Worm (Caenorhabditis elegans) whole organism, L4 larva: ENCODE data around the gene ensh-1.

Experiments used
- D1046.2 ChIP-seq: fragments of 200-800 bp; sonication (Bioruptor generic); IDR thresholded peaks from 2 replicates; pipeline ENCODE4 v1.3.6; 2022; ENCODE audit warnings: missing genetic modification characterization, missing compliant biosample characterization
- F26F4.8 ChIP-seq: fragments of 200-800 bp; sonication (Bioruptor generic); conservative IDR thresholded peaks from 2 replicates; pipeline ENCODE4 v1.3.6; 2022; ENCODE audit warnings: missing genetic modification characterization, missing compliant biosample characterization
- F44E2.7 ChIP-seq: fragments of 200-800 bp; sonication (Bioruptor generic); IDR thresholded peaks from 2 replicates; pipeline ENCODE4 v2.1.2; 2022; ENCODE audit warnings: missing genetic modification characterization, missing compliant biosample characterization
- R02D3.7 ChIP-seq: fragments of 150-350 bp; sonication (generic microtip); optimal IDR thresholded peaks from 3 replicates; lab custom pipeline; 2014; ENCODE audit warnings: missing biosample characterization, missing genetic modification characterization
- ZK337.2 ChIP-seq: fragments of 200-800 bp; sonication (Bioruptor generic); IDR thresholded peaks from 2 replicates; pipeline ENCODE4 v1.3.6; 2022; ENCODE audit warnings: missing genetic modification reagents, missing genetic modification characterization, missing compliant biosample characterization
- ama-1 ChIP-seq: fragments of 150-350 bp; optimal IDR thresholded peaks from 2 replicates; lab custom pipeline; 2014; ENCODE audit warnings: inconsistent platforms, mixed read lengths
- arid-1 ChIP-seq: fragments of 200-800 bp; sonication (Bioruptor generic); conservative IDR thresholded peaks from 2 replicates; pipeline ENCODE4 v1.3.6; 2022; ENCODE audit warnings: missing genetic modification reagents, missing genetic modification characterization, missing compliant biosample characterization
- ceh-28 ChIP-seq: fragments of 150-350 bp; optimal IDR thresholded peaks from 2 replicates; lab custom pipeline; 2014; ENCODE audit warnings: missing biosample characterization, missing genetic modification reagents, missing genetic modification characterization
- ceh-32 ChIP-seq: sonication (generic microtip); optimal IDR thresholded peaks from 2 replicates; lab custom pipeline; 2016; ENCODE audit warnings: mild to moderate bottlenecking, missing genetic modification characterization, missing compliant biosample characterization; ENCODE audit not compliant: poor library complexity
- ceh-44 ChIP-seq: fragments of 200-800 bp; sonication (Bioruptor generic); IDR thresholded peaks from 2 replicates; pipeline ENCODE4 v1.3.6; 2022; ENCODE audit warnings: missing genetic modification reagents, missing genetic modification characterization, missing compliant biosample characterization
- ceh-82 ChIP-seq: sonication (generic microtip); optimal IDR thresholded peaks from 2 replicates; lab custom pipeline; 2017; ENCODE audit warnings: missing biosample characterization, missing genetic modification characterization
- ces-1 ChIP-seq: fragments of 150-350 bp; sonication (generic microtip); optimal IDR thresholded peaks from 4 replicates; lab custom pipeline; 2014; ENCODE audit warnings: missing biosample characterization, missing genetic modification reagents, missing genetic modification characterization
- daf-16 ChIP-seq, 3 experiments: sonication (generic microtip); optimal IDR thresholded peaks; 2 replicates each; lab custom pipeline; 2016 to 2017; ENCODE audit warnings: missing genetic modification characterization in 3 of 3, missing genetic modification reagents in 3 of 3, mild to moderate bottlenecking in 2 of 3, missing compliant biosample characterization in 2 of 3, missing biosample characterization in 1 of 3, moderate library complexity in 1 of 3
- dmd-6 ChIP-seq: fragments of 200-800 bp; sonication (Bioruptor generic); IDR thresholded peaks from 2 replicates; pipeline ENCODE4 v1.3.6; 2022; ENCODE audit warnings: missing genetic modification reagents, missing genetic modification characterization, missing compliant biosample characterization
- dmd-9 ChIP-seq: fragments of 200-800 bp; sonication (Bioruptor generic); IDR thresholded peaks from 2 replicates; pipeline ENCODE4 v1.3.6; 2022; ENCODE audit warnings: missing genetic modification reagents, missing genetic modification characterization, missing compliant biosample characterization
- dve-1 ChIP-seq: sonication (generic microtip); optimal IDR thresholded peaks from 2 replicates; lab custom pipeline; 2017; ENCODE audit warnings: antibody characterized with exemption, mild to moderate bottlenecking, missing genetic modification characterization, missing compliant biosample characterization; ENCODE audit not compliant: insufficient read depth
- hif-1 ChIP-seq, 2 experiments: sonication (generic microtip); optimal IDR thresholded peaks; 2 replicates each; lab custom pipeline; 2016 to 2017; ENCODE audit warnings: missing compliant biosample characterization in 2 of 2, missing genetic modification characterization in 2 of 2, missing genetic modification reagents in 2 of 2, missing genotype in 2 of 2, mild to moderate bottlenecking in 1 of 2
- hlh-11 ChIP-seq: fragments of 200-800 bp; sonication (Bioruptor generic); optimal IDR thresholded peaks from 2 replicates; lab custom pipeline; 2018; ENCODE audit warnings: mild to moderate bottlenecking, missing genetic modification characterization, missing compliant biosample characterization
- hlh-30 ChIP-seq: sonication (generic microtip); optimal IDR thresholded peaks from 2 replicates; lab custom pipeline; 2017; ENCODE audit warnings: antibody characterized with exemption, mild to moderate bottlenecking, missing genetic modification characterization, missing compliant biosample characterization; ENCODE audit not compliant: insufficient read depth
- hmg-1.1 ChIP-seq: fragments of 200-800 bp; sonication (Bioruptor generic); IDR thresholded peaks from 2 replicates; pipeline ENCODE4 v1.3.6; 2022; ENCODE audit warnings: missing genetic modification reagents, missing genetic modification characterization, missing compliant biosample characterization
- lim-7 ChIP-seq: fragments of 200-800 bp; sonication (Bioruptor generic); IDR thresholded peaks from 2 replicates; pipeline ENCODE4 v1.3.6; 2022; ENCODE audit warnings: missing genetic modification characterization, missing compliant biosample characterization
- lin-1 ChIP-seq: fragments of 200-800 bp; sonication (Bioruptor generic); IDR thresholded peaks from 2 replicates; pipeline ENCODE4 v1.3.6; 2022; ENCODE audit warnings: missing genetic modification reagents, missing genetic modification characterization, missing compliant biosample characterization
- lin-13 ChIP-seq: fragments of 150-350 bp; optimal IDR thresholded peaks from 2 replicates; lab custom pipeline; 2014; ENCODE audit warnings: missing biosample characterization, missing genetic modification reagents, missing genetic modification characterization
- lin-15B ChIP-seq: fragments of 150-350 bp; sonication (generic microtip); optimal IDR thresholded peaks from 3 replicates; lab custom pipeline; 2014; ENCODE audit warnings: missing biosample characterization, missing genetic modification characterization
- mdt-29 ChIP-seq: fragments of 200-800 bp; sonication (Bioruptor generic); IDR thresholded peaks from 2 replicates; pipeline ENCODE4 v1.3.6; 2022; ENCODE audit warnings: missing genetic modification reagents, missing genetic modification characterization, missing compliant biosample characterization
- mep-1 ChIP-seq: fragments of 150-350 bp; sonication (generic microtip); optimal IDR thresholded peaks from 3 replicates; lab custom pipeline; 2014; ENCODE audit warnings: missing biosample characterization, missing genetic modification characterization
- mxl-3 ChIP-seq: fragments of 200-800 bp; sonication (Bioruptor generic); optimal IDR thresholded peaks from 2 replicates; lab custom pipeline; 2018; ENCODE audit warnings: mild to moderate bottlenecking, missing genetic modification characterization, missing compliant biosample characterization
- nhr-10 ChIP-seq: fragments of 150-350 bp; optimal IDR thresholded peaks from 2 replicates; lab custom pipeline; 2014; ENCODE audit warnings: missing biosample characterization, missing genetic modification characterization
- nhr-102 ChIP-seq: sonication (generic microtip); optimal IDR thresholded peaks from 2 replicates; lab custom pipeline; 2016; ENCODE audit warnings: mild to moderate bottlenecking, missing genetic modification characterization, moderate library complexity, missing compliant biosample characterization
- nhr-11 ChIP-seq: fragments of 150-350 bp; optimal IDR thresholded peaks from 2 replicates; lab custom pipeline; 2014; ENCODE audit warnings: missing biosample characterization, missing genetic modification characterization
- nhr-111 ChIP-seq: fragments of 200-800 bp; sonication (Bioruptor generic); optimal IDR thresholded peaks from 2 replicates; lab custom pipeline; 2018; ENCODE audit warnings: mild to moderate bottlenecking, missing genetic modification characterization, missing compliant biosample characterization
- nhr-237 ChIP-seq: sonication (generic microtip); optimal IDR thresholded peaks from 2 replicates; lab custom pipeline; 2017; ENCODE audit warnings: missing biosample characterization, missing genetic modification characterization
- nhr-25 ChIP-seq: sonication (generic microtip); optimal IDR thresholded peaks from 2 replicates; lab custom pipeline; 2017; ENCODE audit warnings: missing genetic modification characterization, mild to moderate bottlenecking, missing compliant biosample characterization, antibody characterized with exemption, moderate library complexity, borderline replicate concordance; ENCODE audit not compliant: insufficient read depth
- nhr-28 ChIP-seq: fragments of 150-350 bp; optimal IDR thresholded peaks from 2 replicates; lab custom pipeline; 2014; ENCODE audit warnings: missing biosample characterization, missing genetic modification characterization
- nhr-77 ChIP-seq: fragments of 150-350 bp; optimal IDR thresholded peaks from 2 replicates; lab custom pipeline; 2014; ENCODE audit warnings: missing biosample characterization, missing genetic modification characterization
- pha-4 ChIP-seq, 2 experiments: fragments of 150-350 bp in 1 of 2; fragments of 200-800 bp in 1 of 2; sonication (Bioruptor generic) in 1 of 2; IDR thresholded peaks in 1 of 2; optimal IDR thresholded peaks in 1 of 2; 2 replicates each; pipeline versions ENCODE4 v1.3.6 to Lab custom; 2014 to 2022; ENCODE audit warnings: missing genetic modification characterization in 2 of 2, missing genetic modification reagents in 2 of 2, missing biosample characterization in 1 of 2, missing compliant biosample characterization in 1 of 2
- php-3 ChIP-seq: fragments of 200-800 bp; sonication (Bioruptor generic); IDR thresholded peaks from 2 replicates; pipeline ENCODE4 v1.3.6; 2022; ENCODE audit warnings: missing genetic modification reagents, missing genetic modification characterization, missing compliant biosample characterization
- pqm-1 ChIP-seq: sonication (generic microtip); optimal IDR thresholded peaks from 2 replicates; lab custom pipeline; 2017; ENCODE audit warnings: missing biosample characterization, missing genetic modification characterization
- rbr-2 ChIP-seq: sonication (generic microtip); optimal IDR thresholded peaks from 2 replicates; lab custom pipeline; 2016; ENCODE audit warnings: missing genotype, missing genetic modification characterization, missing compliant biosample characterization
- saeg-2 ChIP-seq: fragments of 200-800 bp; sonication (Bioruptor generic); IDR thresholded peaks from 2 replicates; pipeline ENCODE4 v1.3.6; 2022; ENCODE audit warnings: missing genetic modification reagents, missing genetic modification characterization, missing compliant biosample characterization
- snpc-4 ChIP-seq: fragments of 150-350 bp; optimal IDR thresholded peaks from 2 replicates; lab custom pipeline; 2014; ENCODE audit warnings: missing biosample characterization, missing genetic modification characterization
- spr-1 ChIP-seq: sonication (generic microtip); optimal IDR thresholded peaks from 2 replicates; lab custom pipeline; 2016; ENCODE audit warnings: mild to moderate bottlenecking, missing genetic modification characterization, missing compliant biosample characterization
- vab-7 ChIP-seq: fragments of 200-800 bp; sonication (Bioruptor generic); IDR thresholded peaks from 2 replicates; pipeline ENCODE4 v1.3.6; 2022; ENCODE audit warnings: missing genetic modification reagents, missing genetic modification characterization, missing compliant biosample characterization
- zag-1 ChIP-seq: fragments of 150-350 bp; optimal IDR thresholded peaks from 2 replicates; lab custom pipeline; 2014; ENCODE audit warnings: missing biosample characterization, missing genetic modification characterization
- zfp-2 ChIP-seq: sonication (generic microtip); optimal IDR thresholded peaks from 2 replicates; lab custom pipeline; 2016; ENCODE audit warnings: mild to moderate bottlenecking, missing genetic modification characterization, missing compliant biosample characterization
- ztf-7 ChIP-seq: fragments of 150-350 bp; optimal IDR thresholded peaks from 2 replicates; lab custom pipeline; 2014; ENCODE audit warnings: missing biosample characterization, missing genetic modification characterization

The ensh-1 gene

ce11 chrX:8931647-8932046, 26.5 kb downstream of the ensh-1 start:
- TF ChIP-seq dve-1 (tag; lab: Kevin White, UChicago) (peak; percentile 19), daf-16 (GFP tag; optimal IDR thresholded peaks at IDR 0.05; lab: Kevin White, UChicago) (no peak), daf-16 (tag; optimal IDR thresholded peaks at IDR 0.05; lab: Kevin White, UChicago) (peak; percentile 67), zag-1 (tag; lab: Kevin White, UChicago) (no peak)

ce11 chrX:8932387-8932786, 27.2 kb downstream of the ensh-1 start:
- TF ChIP-seq dmd-6 (GFP tag; lab: Robert Waterston, UW): peak; percentile 82
- no peak for TF ChIP-seq rbr-2 (tag; lab: Kevin White, UChicago)
- TF ChIP-seq nhr-77 (tag; lab: Kevin White, UChicago): peak; percentile 72
- TF ChIP-seq D1046.2 (GFP tag; lab: Robert Waterston, UW): no peak
- TF ChIP-seq ceh-32 (tag; lab: Kevin White, UChicago): no peak
- peak in 1 of 2 experiments; percentile 2 for TF ChIP-seq hif-1 (tag; optimal IDR thresholded peaks at IDR 0.05; lab: Kevin White, UChicago)
- no peak for TF ChIP-seq nhr-111 (GFP tag; lab: Kevin White, UChicago)
- peak; percentile 56 for TF ChIP-seq hlh-30
- TF ChIP-seq dmd-9 (GFP tag; lab: Robert Waterston, UW): no peak
- no peak for TF ChIP-seq vab-7
- TF ChIP-seq nhr-25: no peak
- no peak for TF ChIP-seq mdt-29 (GFP tag; lab: Robert Waterston, UW)
- TF ChIP-seq F26F4.8 (GFP tag; lab: Robert Waterston, UW): no peak
- TF ChIP-seq pha-4 (GFP tag; IDR thresholded peaks at IDR 0.05; lab: Robert Waterston, UW): no peak
- TF ChIP-seq pha-4 (tag; optimal IDR thresholded peaks at IDR 0.05; lab: Kevin White, UChicago): no peak
- TF ChIP-seq ama-1 (lab: Kevin White, UChicago): no peak
- TF ChIP-seq F44E2.7 (GFP tag; lab: Robert Waterston, UW): no peak
- TF ChIP-seq ces-1 (GFP tag; lab: Kevin White, UChicago): no peak
- TF ChIP-seq daf-16 (GFP tag; optimal IDR thresholded peaks at IDR 0.05; lab: Kevin White, UChicago): no peak
- peak; percentile 97 for TF ChIP-seq daf-16 (tag; optimal IDR thresholded peaks at IDR 0.05; lab: Kevin White, UChicago)
- TF ChIP-seq nhr-10 (tag; lab: Kevin White, UChicago): no peak
- TF ChIP-seq mep-1 (tag; lab: Kevin White, UChicago): peak; percentile 16
- 0 out of 2 replicates have a peak, but pooled peaks have one; percentile 27 for TF ChIP-seq lin-1
- TF ChIP-seq arid-1: no peak
- TF ChIP-seq dve-1 (tag; lab: Kevin White, UChicago): peak; percentile 97
- no peak for TF ChIP-seq nhr-237 (tag; lab: Kevin White, UChicago)
- no peak for TF ChIP-seq ceh-28 (tag; lab: Kevin White, UChicago)
- no peak for TF ChIP-seq lin-15B (tag; lab: Kevin White, UChicago)
- no peak for TF ChIP-seq ZK337.2 (GFP tag; lab: Robert Waterston, UW)
- no peak for TF ChIP-seq saeg-2
- no peak for TF ChIP-seq ceh-82 (tag; lab: Kevin White, UChicago)
- TF ChIP-seq ztf-7 (tag; lab: Kevin White, UChicago): no peak
- TF ChIP-seq R02D3.7 (tag; lab: Kevin White, UChicago): no peak
- TF ChIP-seq php-3 (GFP tag; lab: Robert Waterston, UW): peak; percentile 74
- no peak for TF ChIP-seq spr-1 (tag; lab: Kevin White, UChicago)
- TF ChIP-seq nhr-102 (tag; lab: Kevin White, UChicago): peak; percentile 43
- peak; percentile 79 for TF ChIP-seq nhr-28 (tag; lab: Kevin White, UChicago)
- no peak for TF ChIP-seq hmg-1.1 (GFP tag; lab: Robert Waterston, UW)
- no peak for TF ChIP-seq ceh-44 (GFP tag; lab: Robert Waterston, UW)
- no peak for TF ChIP-seq lim-7 (GFP tag; lab: Robert Waterston, UW)
- peak; percentile 83 for TF ChIP-seq hlh-11 (tag; lab: Kevin White, UChicago)
- no peak for TF ChIP-seq zfp-2 (tag; lab: Kevin White, UChicago)
- TF ChIP-seq mxl-3 (GFP tag; lab: Kevin White, UChicago): peak; percentile 23
- TF ChIP-seq lin-13 (GFP tag; lab: Kevin White, UChicago): no peak
- TF ChIP-seq pqm-1 (tag; lab: Kevin White, UChicago): peak; percentile 96
- TF ChIP-seq snpc-4: no peak
- no peak for TF ChIP-seq nhr-11 (tag; lab: Kevin White, UChicago)
